Worm (Caenorhabditis elegans): Measurements from ENCODE around the gene wago-5.

DNA sequence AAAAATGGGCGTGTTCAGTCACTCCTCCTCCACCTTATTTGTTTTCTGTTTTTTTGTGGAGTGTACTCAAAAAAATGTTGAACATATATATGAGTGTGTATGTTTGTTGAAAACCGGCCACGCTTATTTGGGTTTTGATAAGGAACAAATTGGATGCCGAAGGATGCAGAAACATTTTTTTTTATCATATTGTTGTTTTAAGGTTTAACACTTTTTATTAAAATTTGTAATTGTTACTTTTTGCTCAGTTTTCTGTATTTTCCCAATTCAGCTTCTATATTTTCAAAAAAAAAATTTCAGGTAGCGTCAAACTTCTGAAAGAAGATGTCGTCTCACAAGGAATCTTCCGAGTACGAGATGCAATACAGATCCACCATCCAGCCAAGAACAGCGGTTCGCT lies 50.0 kb downstream of the wago-5 start, which contains the start of gene ifb-1:
- no peak for TF ChIP-seq him-1 (tag; optimal IDR thresholded peaks at IDR 0.05)
- TF ChIP-seq W03F9.2 (tag; optimal IDR thresholded peaks at IDR 0.05), result no peak
- TF ChIP-seq dao-5 (tag; optimal IDR thresholded peaks at IDR 0.05), result no peak
